Worm (Caenorhabditis elegans): ENCODE results near the gene F55G11.2.

- TF ChIP-seq lir-3 (tag; optimal IDR thresholded peaks at IDR 0.05; ENCODE audit: poor library complexity): no peak
- TF ChIP-seq snpc-4 (tag; optimal IDR thresholded peaks at IDR 0.05): no peak
- TF ChIP-seq ama-1 (optimal IDR thresholded peaks at IDR 0.05): no peak
- no peak for TF ChIP-seq mdl-1 (tag; optimal IDR thresholded peaks at IDR 0.05)
- TF ChIP-seq efl-1 (optimal IDR thresholded peaks at IDR 0.05): no peak
- no peak for TF ChIP-seq efl-1 (GFP tag; optimal IDR thresholded peaks at IDR 0.05 in 1 of 2)
- no peak for TF ChIP-seq pag-3 (tag; optimal IDR thresholded peaks at IDR 0.05; ENCODE audit: borderline replicate concordance, insufficient read depth)
- no peak for TF ChIP-seq hlh-4 (tag; optimal IDR thresholded peaks at IDR 0.05)
- no peak for TF ChIP-seq nhr-12 (tag; optimal IDR thresholded peaks at IDR 0.05)
- no peak for TF ChIP-seq elt-3 (tag; optimal IDR thresholded peaks at IDR 0.05)
- no peak for TF ChIP-seq aha-1 (tag; optimal IDR thresholded peaks at IDR 0.05)
Measured at ce11 chrIV:12994376-12994775, 25.3 kb upstream of the F55G11.2 start, which contains the start of gene K10D11.4.

All from whole organism, L1 larva.